Worm (Caenorhabditis elegans) whole organism, midembryonic: ENCODE data around the gene fut-1.

ENCODE experiments used
- T22C8.4 ChIP-seq: fragments of 200-800 bp; sonication (Bioruptor generic); IDR thresholded peaks from 2 replicates; pipeline ENCODE4 v1.3.6; 2022; ENCODE audit warnings: missing genetic modification characterization, missing compliant biosample characterization
- cog-1 ChIP-seq: sonication (generic microtip); optimal IDR thresholded peaks from 2 replicates; lab custom pipeline; 2016; ENCODE audit warnings: missing genetic modification characterization, missing compliant biosample characterization
- klf-2 ChIP-seq: fragments of 200-800 bp; sonication (Bioruptor generic); conservative IDR thresholded peaks from 2 replicates; pipeline ENCODE4 v1.3.6; 2022; ENCODE audit warnings: missing genetic modification reagents, missing genetic modification characterization, missing compliant biosample characterization
- ref-1 ChIP-seq: fragments of 200-800 bp; sonication (Bioruptor generic); conservative IDR thresholded peaks from 2 replicates; pipeline ENCODE4 v1.3.6; 2022; ENCODE audit warnings: missing genetic modification reagents, missing genetic modification characterization, missing compliant biosample characterization
- ztf-23 ChIP-seq: fragments of 200-800 bp; sonication (Bioruptor generic); IDR thresholded peaks from 2 replicates; pipeline ENCODE4 v1.3.6; 2022; ENCODE audit warnings: missing genetic modification reagents, missing genetic modification characterization, missing compliant biosample characterization
- ztf-29 ChIP-seq: fragments of 200-800 bp; sonication (Bioruptor generic); IDR thresholded peaks from 2 replicates; pipeline ENCODE4 v1.3.6; 2022; ENCODE audit warnings: missing genetic modification reagents, missing genetic modification characterization, missing compliant biosample characterization

- TF ChIP-seq ref-1 (GFP tag; lab: Robert Waterston, UW) (no peak), T22C8.4 (no peak), ztf-29 (GFP tag; lab: Robert Waterston, UW) (no peak), cog-1 (tag; lab: Kevin White, UChicago) (no peak), ztf-23 (no peak), klf-2 (GFP tag; lab: Robert Waterston, UW) (no peak)
These were observed 7.1 kb upstream of the fut-1 start, which contains the start of the genes nsph-1.1 and K08F8.15 for ce11 chrII:8766475-8766874.
